Fruit fly (Drosophila melanogaster): ENCODE data around the gene CG11600.

dm6 chr3R:12622778-12623177, 13.6 kb upstream of the CG11600 start:
- no peak for TF ChIP-seq OdsH (GFP tag; optimal IDR thresholded peaks at IDR 0.05)
- TF ChIP-seq psq (GFP tag; optimal IDR thresholded peaks at IDR 0.05) = no peak
- no peak for TF ChIP-seq dl (GFP tag; optimal IDR thresholded peaks at IDR 0.05; ENCODE audit: insufficient read depth in 1 of 2, partially characterized antibody in 2 of 2)
- TF ChIP-seq lola (GFP tag; optimal IDR thresholded peaks at IDR 0.05) = no peak
- no peak for TF ChIP-seq usp (GFP tag; optimal IDR thresholded peaks at IDR 0.05)
- no peak for TF ChIP-seq Hr78 (GFP tag; optimal IDR thresholded peaks at IDR 0.05)
- TF ChIP-seq Jra (GFP tag; optimal IDR thresholded peaks at IDR 0.05) = no peak

Measured in whole organism, wandering third instar larva.